Worm (Caenorhabditis elegans) whole organism, L1 larva: ENCODE measurements around the gene tgn-38.

Experiments used
- aha-1 ChIP-seq: fragments of 150-350 bp; optimal IDR thresholded peaks from 2 replicates; lab custom pipeline; 2014; ENCODE audit warnings: missing biosample characterization, missing genetic modification characterization
- aly-2 ChIP-seq: fragments of 150-350 bp; optimal IDR thresholded peaks from 2 replicates; lab custom pipeline; 2014; ENCODE audit warnings: missing biosample characterization, missing genetic modification characterization
- ama-1 ChIP-seq: fragments of 150-350 bp; optimal IDR thresholded peaks from 2 replicates; lab custom pipeline; 2014
- ceh-82 ChIP-seq, 3 experiments: fragments of 150-350 bp in 1 of 3; sonication (generic microtip) in 2 of 3; optimal IDR thresholded peaks; 2 replicates each; lab custom pipeline; 2014 to 2017; ENCODE audit warnings: missing biosample characterization in 3 of 3, missing genetic modification characterization in 3 of 3
- ceh-90 ChIP-seq: sonication (generic microtip); optimal IDR thresholded peaks from 2 replicates; lab custom pipeline; 2016; ENCODE audit warnings: missing genetic modification characterization, missing compliant biosample characterization
- dpl-1 ChIP-seq, 3 experiments: fragments of 150-350 bp in 2 of 3; sonication (generic microtip) in 1 of 3; optimal IDR thresholded peaks; 2 replicates each; lab custom pipeline; 2014 to 2017; ENCODE audit warnings: missing biosample characterization in 3 of 3, missing genetic modification characterization in 3 of 3, missing genetic modification reagents in 3 of 3
- dsc-1 ChIP-seq: sonication (generic microtip); optimal IDR thresholded peaks from 2 replicates; lab custom pipeline; 2016; ENCODE audit warnings: mild to moderate bottlenecking, missing genetic modification characterization, missing compliant biosample characterization
- efl-1 ChIP-seq, 4 experiments: fragments of 150-350 bp; optimal IDR thresholded peaks in 3 of 4; peaks in 1 of 4; 1 replicate in 1 of 4; 2 replicates in 3 of 4; lab custom pipeline; 2014; ENCODE audit warnings: missing biosample characterization in 2 of 4, missing genetic modification characterization in 2 of 4, missing genetic modification reagents in 2 of 4
- ets-5 ChIP-seq: fragments of 200-800 bp; sonication (Bioruptor generic); IDR thresholded peaks from 2 replicates; pipeline ENCODE4 v1.3.6; 2022; ENCODE audit warnings: missing genetic modification characterization, missing compliant biosample characterization
- fkh-10 ChIP-seq: sonication (generic microtip); optimal IDR thresholded peaks from 2 replicates; lab custom pipeline; 2017; ENCODE audit warnings: missing biosample characterization, missing genetic modification reagents, missing genetic modification characterization
- isw-1 ChIP-seq: fragments of 200-800 bp; sonication (Bioruptor generic); IDR thresholded peaks from 2 replicates; pipeline ENCODE4 v1.3.6; 2022; ENCODE audit warnings: missing genetic modification characterization, missing compliant biosample characterization
- jun-1 ChIP-seq: fragments of 150-350 bp; optimal IDR thresholded peaks from 2 replicates; lab custom pipeline; 2014; ENCODE audit warnings: missing biosample characterization, missing genetic modification reagents, missing genetic modification characterization
- lin-13 ChIP-seq: fragments of 150-350 bp; optimal IDR thresholded peaks from 2 replicates; lab custom pipeline; 2014; ENCODE audit warnings: missing biosample characterization, missing genetic modification reagents, missing genetic modification characterization
- lin-14 ChIP-seq: fragments of 200-800 bp; sonication (Bioruptor generic); optimal IDR thresholded peaks from 2 replicates; lab custom pipeline; 2018; ENCODE audit warnings: mild to moderate bottlenecking, missing genetic modification characterization, moderate library complexity, missing compliant biosample characterization
- lin-35 ChIP-seq, 2 experiments: fragments of 150-350 bp; optimal IDR thresholded peaks; 2 replicates each; lab custom pipeline; 2014; ENCODE audit warnings: missing biosample characterization in 2 of 2, missing genetic modification characterization in 2 of 2, missing genetic modification reagents in 2 of 2
- lin-39 ChIP-seq: fragments of 150-350 bp; optimal IDR thresholded peaks from 2 replicates; lab custom pipeline; 2014; ENCODE audit warnings: missing biosample characterization, missing genetic modification reagents, missing genetic modification characterization
- lsy-2 ChIP-seq, 2 experiments: fragments of 150-350 bp; optimal IDR thresholded peaks; 2 replicates each; lab custom pipeline; 2014; ENCODE audit warnings: missing biosample characterization in 2 of 2, missing genetic modification characterization in 2 of 2
- nhr-11 ChIP-seq: fragments of 150-350 bp; optimal IDR thresholded peaks from 2 replicates; lab custom pipeline; 2014; ENCODE audit warnings: missing biosample characterization, missing genetic modification characterization
- nhr-20 ChIP-seq: sonication (generic microtip); optimal IDR thresholded peaks from 2 replicates; lab custom pipeline; 2016; ENCODE audit warnings: mild to moderate bottlenecking, missing genetic modification characterization, missing compliant biosample characterization
- nhr-237 ChIP-seq: fragments of 150-350 bp; optimal IDR thresholded peaks from 2 replicates; lab custom pipeline; 2014; ENCODE audit warnings: missing biosample characterization, missing genetic modification characterization
- nhr-71 ChIP-seq: sonication (generic microtip); optimal IDR thresholded peaks from 2 replicates; lab custom pipeline; 2016; ENCODE audit warnings: mild to moderate bottlenecking, missing genetic modification characterization, moderate library complexity, missing compliant biosample characterization
- nhr-76 ChIP-seq: sonication (generic microtip); optimal IDR thresholded peaks from 2 replicates; lab custom pipeline; 2017; ENCODE audit warnings: missing biosample characterization, missing genetic modification characterization
- pqm-1 ChIP-seq: sonication (generic microtip); optimal IDR thresholded peaks from 3 replicates; lab custom pipeline; 2017; ENCODE audit warnings: missing biosample characterization, missing genetic modification characterization
- rnt-1 ChIP-seq: sonication (generic microtip); optimal IDR thresholded peaks from 2 replicates; lab custom pipeline; 2016; ENCODE audit warnings: mild to moderate bottlenecking, missing genetic modification characterization, moderate library complexity, missing compliant biosample characterization
- skn-1 ChIP-seq: fragments of 150-350 bp; optimal IDR thresholded peaks from 2 replicates; lab custom pipeline; 2014; ENCODE audit warnings: missing biosample characterization, missing genetic modification characterization
- sox-4 ChIP-seq: sonication (generic microtip); optimal IDR thresholded peaks from 2 replicates; lab custom pipeline; 2016; ENCODE audit warnings: missing genetic modification characterization, missing compliant biosample characterization
- sptf-1 ChIP-seq: fragments of 150-350 bp; optimal IDR thresholded peaks from 2 replicates; lab custom pipeline; 2014; ENCODE audit warnings: missing biosample characterization, missing genetic modification characterization
- tbx-2 ChIP-seq: sonication (generic microtip); optimal IDR thresholded peaks from 2 replicates; lab custom pipeline; 2016; ENCODE audit warnings: missing genetic modification characterization, missing compliant biosample characterization
- unc-62 ChIP-seq: fragments of 150-350 bp; optimal IDR thresholded peaks from 2 replicates; lab custom pipeline; 2014; ENCODE audit warnings: missing biosample characterization, missing genetic modification reagents, missing genetic modification characterization
- unc-86 ChIP-seq: sonication (generic microtip); optimal IDR thresholded peaks from 2 replicates; lab custom pipeline; 2016; ENCODE audit warnings: missing genetic modification characterization, missing compliant biosample characterization
- xbp-1 ChIP-seq: sonication (generic microtip); optimal IDR thresholded peaks from 2 replicates; lab custom pipeline; 2016; ENCODE audit warnings: missing genetic modification characterization, missing compliant biosample characterization

tgn-38 gene

ce11 chrIV:12029074-12029473 is at the start of gene tgn-38:
Gene tgn-38 (minus strand): TSS chrIV:12029174.
- TF ChIP-seq rnt-1 (tag; lab: Kevin White, UChicago) (no peak), sox-4 (tag; lab: Kevin White, UChicago) (no peak), xbp-1 (tag; lab: Kevin White, UChicago) (no peak)

DNA sequence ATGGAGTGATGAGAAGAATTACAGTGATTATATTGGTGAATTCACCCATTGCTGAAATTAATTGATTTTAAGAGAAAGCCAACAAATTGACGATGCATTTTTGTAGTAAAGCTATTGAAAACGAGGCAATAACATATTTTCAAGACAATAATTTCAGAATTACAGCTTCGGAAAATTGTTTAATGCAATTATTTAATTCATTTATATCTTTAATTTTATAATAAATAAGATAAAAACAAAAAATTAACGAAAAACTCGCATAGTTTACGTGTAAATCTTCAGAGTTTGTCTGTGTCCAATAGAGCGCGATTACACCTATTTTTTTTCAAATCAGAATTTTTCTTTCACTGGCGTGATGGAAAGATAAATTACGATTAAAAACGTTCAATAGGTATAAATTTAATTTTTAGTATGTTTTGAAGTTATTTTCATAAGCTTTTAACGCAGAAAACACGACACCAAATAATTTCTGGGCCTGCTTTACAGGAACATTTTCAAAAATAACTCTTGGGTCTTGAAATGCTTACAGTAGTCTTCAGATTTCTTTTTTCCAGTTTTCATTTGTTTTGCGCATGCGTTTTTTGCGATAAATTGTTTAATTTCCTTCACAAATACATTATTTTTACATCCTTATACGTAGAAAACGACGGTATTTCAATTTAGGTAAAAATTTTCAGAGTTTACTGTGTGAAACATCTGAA is 49.3 kb upstream of the tgn-38 start, which contains the start of gene tmed-1:
tmed-1 (minus strand) TSS at position 51 of the 701 bp plus-strand sequence.
- TF ChIP-seq aly-2 (tag; lab: Kevin White, UChicago) = no peak
- TF ChIP-seq lsy-2 (tag; optimal IDR thresholded peaks at IDR 0.05; lab: Kevin White, UChicago) = peak in 1 of 2 experiments; percentile 24
- TF ChIP-seq unc-86 (tag; lab: Kevin White, UChicago) = no peak
- no peak for TF ChIP-seq ceh-82 (tag; optimal IDR thresholded peaks at IDR 0.05; lab: Kevin White, UChicago)
- TF ChIP-seq dpl-1 (GFP tag; optimal IDR thresholded peaks at IDR 0.05; lab: Kevin White, UChicago) = peak in 1 of 3 experiments; percentile 45
- TF ChIP-seq efl-1 (optimal IDR thresholded peaks at IDR 0.05; lab: Kevin White, UChicago) = no peak
- TF ChIP-seq efl-1 (GFP tag; optimal IDR thresholded peaks at IDR 0.05 in 1 of 2; lab: Kevin White, UChicago) = peak in 1 of 2 experiments; percentile 26
- no peak for TF ChIP-seq isw-1 (GFP tag; lab: Robert Waterston, UW)
- TF ChIP-seq rnt-1 (tag; lab: Kevin White, UChicago) = no peak
- TF ChIP-seq lin-35 (GFP tag; optimal IDR thresholded peaks at IDR 0.05; lab: Kevin White, UChicago) = peak in 1 of 2 experiments; percentile 3

- TF ChIP-seq ama-1 (lab: Kevin White, UChicago) (no peak), lin-13 (GFP tag; lab: Kevin White, UChicago) (no peak)
Observed at ce11 chrIV:12075497-12075896, 46.5 kb upstream of the tgn-38 start, which contains the start of gene K08E4.7. Gene K08E4.7 (plus strand): TSS chrIV:12075797.

- TF ChIP-seq lin-39 (no peak), ets-5 (GFP tag; lab: Robert Waterston, UW) (no peak), nhr-11 (tag; lab: Kevin White, UChicago) (no peak), jun-1 (no peak), nhr-237 (no peak), tbx-2 (tag; lab: Kevin White, UChicago) (no peak)
Observed at ce11 chrIV:12068590-12068989, 39.6 kb upstream of the tgn-38 start, which contains the start of gene bath-37. Gene bath-37 (plus strand): TSS chrIV:12068890.

- TF ChIP-seq aha-1 (tag; lab: Kevin White, UChicago) (no peak), sptf-1 (tag; lab: Kevin White, UChicago) (no peak), sox-4 (tag; lab: Kevin White, UChicago) (no peak), pqm-1 (tag; lab: Kevin White, UChicago) (no peak), nhr-71 (tag; lab: Kevin White, UChicago) (no peak), nhr-20 (tag; lab: Kevin White, UChicago) (no peak), skn-1 (tag; lab: Kevin White, UChicago) (no peak), fkh-10 (GFP tag; lab: Kevin White, UChicago) (no peak), xbp-1 (tag; lab: Kevin White, UChicago) (no peak), lin-39 (no peak), dsc-1 (no peak), nhr-76 (no peak), ceh-90 (tag; lab: Kevin White, UChicago) (no peak)
Observed at ce11 chrIV:12061229-12061628, 32.3 kb upstream of the tgn-38 start, which contains the start of gene K08E4.8. Gene K08E4.8 (minus strand): TSS chrIV:12061329.

DNA sequence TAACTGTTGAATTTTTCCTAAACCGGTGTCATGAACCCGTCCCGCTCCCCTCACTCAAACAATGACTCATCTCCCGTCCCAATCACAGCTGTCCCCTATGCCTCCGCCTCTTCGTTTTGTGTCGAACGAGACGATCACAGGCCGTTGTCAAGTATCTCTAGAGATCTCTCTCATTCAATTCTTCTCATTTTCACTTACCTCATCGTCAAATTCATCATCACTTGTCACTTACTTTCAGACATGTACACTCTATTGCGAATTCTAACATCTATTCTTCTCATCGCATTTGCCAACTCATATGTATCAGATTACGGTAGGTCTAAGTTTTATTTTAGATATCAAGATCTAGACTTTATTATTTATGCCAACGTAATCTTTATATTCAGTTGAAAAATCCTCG is 28.5 kb upstream of the tgn-38 start, which contains the start of gene K08E4.3:
K08E4.3 (plus strand) TSS at position 235 of the 400 bp plus-strand sequence.
- no peak for TF ChIP-seq unc-62 (GFP tag; lab: Kevin White, UChicago)
- peak; percentile 26 for TF ChIP-seq lin-14
